Fruit fly (Drosophila melanogaster): ENCODE measurements around the gene Tango14.

Gene Tango14

dm6 chr2L:1157679-1158518, 562 bp upstream of the Tango14 start, which contains the start of gene capt (continued):
- TF ChIP-seq svp (GFP tag) = peak; percentile 74
- TF ChIP-seq Eip75B (GFP tag; optimal IDR thresholded peaks at IDR 0.05) = no peak
- peak; percentile 65 for TF ChIP-seq CG31627 (GFP tag; optimal IDR thresholded peaks at IDR 0.05)
- TF ChIP-seq acj6 (GFP tag; optimal IDR thresholded peaks at IDR 0.05) = no peak
- peak; percentile 7 for TF ChIP-seq CG6808 (GFP tag; optimal IDR thresholded peaks at IDR 0.05)
- TF ChIP-seq Eip93F (GFP tag; optimal IDR thresholded peaks at IDR 0.05) = no peak
- TF ChIP-seq CG11294 (GFP tag; IDR thresholded peaks at IDR 0.05) = no peak
- TF ChIP-seq CG16779 (tag; optimal IDR thresholded peaks at IDR 0.05) = no peak
- TF ChIP-seq Met (GFP tag; optimal IDR thresholded peaks at IDR 0.05) = peak; percentile 59
- peak; percentile 66 for TF ChIP-seq Eip78C (GFP tag)

dm6 chr2L:1163538-1164143, 5.2 kb downstream of the Tango14 start, which contains the start of gene CG5080:
TSS of gene CG5080 (minus strand) at chr2L:1163886.
- no peak for TF ChIP-seq salr (GFP tag; optimal IDR thresholded peaks at IDR 0.05)
- TF ChIP-seq Eip75B (GFP tag; optimal IDR thresholded peaks at IDR 0.05) = peak; percentile 14
- TF ChIP-seq svp (GFP tag) = peak; percentile 100
- TF ChIP-seq Eip78C (GFP tag) = peak; percentile 60

- no peak for TF ChIP-seq CG9139 (GFP tag; optimal IDR thresholded peaks at IDR 0.05)
- TF ChIP-seq CG10631 (GFP tag; optimal IDR thresholded peaks at IDR 0.05) = no peak
- TF ChIP-seq CG6276 (GFP tag; optimal IDR thresholded peaks at IDR 0.05) = no peak
- no peak for TF ChIP-seq dac (GFP tag; optimal IDR thresholded peaks at IDR 0.05)
- no peak for TF ChIP-seq Sox14 (GFP tag; optimal IDR thresholded peaks at IDR 0.05)
- no peak for TF ChIP-seq fd59A (GFP tag; optimal IDR thresholded peaks at IDR 0.05)
- no peak for TF ChIP-seq OdsH (GFP tag; optimal IDR thresholded peaks at IDR 0.05)
- TF ChIP-seq salr (GFP tag; optimal IDR thresholded peaks at IDR 0.05) = no peak
- TF ChIP-seq fkh (GFP tag; optimal IDR thresholded peaks at IDR 0.05) = no peak
- no peak for TF ChIP-seq Hr39 (GFP tag; optimal IDR thresholded peaks at IDR 0.05)
- TF ChIP-seq CG8119 (GFP tag; IDR thresholded peaks at IDR 0.05) = no peak
- no peak for TF ChIP-seq Eip93F (GFP tag; optimal IDR thresholded peaks at IDR 0.05)
- no peak for TF ChIP-seq dsx (GFP tag; optimal IDR thresholded peaks at IDR 0.05; ENCODE audit: poor library complexity, severe bottlenecking)
- no peak for TF ChIP-seq ss (GFP tag; optimal IDR thresholded peaks at IDR 0.05)
Observed at dm6 chr2L:1164294-1164693, 5.8 kb downstream of the Tango14 start, which contains the start of gene IntS14. TSS of gene IntS14 (plus strand) at chr2L:1164443.

- TF ChIP-seq esn (GFP tag; optimal IDR thresholded peaks at IDR 0.05) (peak; percentile 26), CG34406 (GFP tag; optimal IDR thresholded peaks at IDR 0.05) (no peak), svp (GFP tag) (peak; percentile 66), Lpt (GFP tag; optimal IDR thresholded peaks at IDR 0.05) (no peak)
Observed at dm6 chr2L:1166326-1166725, 7.9 kb downstream of the Tango14 start, which contains the start of gene CG14341. TSS of gene CG14341 (plus strand) at chr2L:1166506.

dm6 chr2L:1169867-1170415, 11.5 kb downstream of the Tango14 start, which contains the start of the genes CG31922 and Plap:
TSS of gene CG31922 (plus strand) at chr2L:1170181.
TSS of gene Plap (minus strand) at chr2L:1170365.
- TF ChIP-seq CG31627 (GFP tag; optimal IDR thresholded peaks at IDR 0.05) (peak; percentile 74), CG10631 (GFP tag; optimal IDR thresholded peaks at IDR 0.05) (no peak), CG6808 (GFP tag; optimal IDR thresholded peaks at IDR 0.05) (no peak), Hr39 (GFP tag; optimal IDR thresholded peaks at IDR 0.05) (peak; percentile 63), Ets21C (GFP tag; optimal IDR thresholded peaks at IDR 0.05) (no peak), Sox15 (GFP tag; optimal IDR thresholded peaks at IDR 0.05) (peak; percentile 45), fd85E (GFP tag; optimal IDR thresholded peaks at IDR 0.05) (no peak), CG8319 (GFP tag; optimal IDR thresholded peaks at IDR 0.05) (no peak), Met (GFP tag; optimal IDR thresholded peaks at IDR 0.05) (no peak), CG8632 (GFP tag; optimal IDR thresholded peaks at IDR 0.05) (peak; percentile 17), topi (GFP tag; optimal IDR thresholded peaks at IDR 0.05) (peak; percentile 69), CG6792 (GFP tag; optimal IDR thresholded peaks at IDR 0.05) (peak; percentile 59), cyc (GFP tag; optimal IDR thresholded peaks at IDR 0.05) (peak; percentile 66), Smox (GFP tag; optimal IDR thresholded peaks at IDR 0.05) (no peak), eg (GFP tag; IDR thresholded peaks at IDR 0.05) (no peak), Eip78C (GFP tag) (peak; percentile 89), CG3919 (GFP tag; optimal IDR thresholded peaks at IDR 0.05) (peak; percentile 51), CG9139 (GFP tag; optimal IDR thresholded peaks at IDR 0.05) (no peak), Sox102F (GFP tag; optimal IDR thresholded peaks at IDR 0.05) (no peak), CG6163 (GFP tag; IDR thresholded peaks at IDR 0.05) (no peak; the same call in 2 of the 3 replicates), Eip75B (GFP tag; optimal IDR thresholded peaks at IDR 0.05) (no peak), fd59A (GFP tag; optimal IDR thresholded peaks at IDR 0.05) (peak; percentile 1), CG10669 (GFP tag; optimal IDR thresholded peaks at IDR 0.05) (no peak), OdsH (GFP tag; optimal IDR thresholded peaks at IDR 0.05) (no peak)
